Worm (Caenorhabditis elegans): ENCODE data around the gene H39E23.2.

H39E23.2 gene

ce11 chrV:14088051-14088450 lies 22.1 kb upstream of the H39E23.2 start, which contains the start of gene D1086.19:
Gene D1086.19, plus strand, starts transcription at chrV:14088351.
- TF ChIP-seq sea-2 (GFP tag; optimal IDR thresholded peaks at IDR 0.05) (no peak), nhr-23 (tag; optimal IDR thresholded peaks at IDR 0.05) (no peak), snpc-4 (tag; optimal IDR thresholded peaks at IDR 0.05) (no peak), nhr-12 (tag; optimal IDR thresholded peaks at IDR 0.05) (no peak), nhr-25 (tag; optimal IDR thresholded peaks at IDR 0.05) (no peak), ztf-4 (tag; optimal IDR thresholded peaks at IDR 0.05) (no peak), pqm-1 (tag; optimal IDR thresholded peaks at IDR 0.05) (no peak), eor-1 (tag; optimal IDR thresholded peaks at IDR 0.05) (no peak)

ce11 chrV:14090309-14090967 lies 19.7 kb upstream of the H39E23.2 start, which contains the start of the genes D1086.5 and him-5:
Gene D1086.5, minus strand, starts transcription at chrV:14090359.
Gene him-5, plus strand, starts transcription at chrV:14090426.
- no peak for TF ChIP-seq nhr-67 (tag; optimal IDR thresholded peaks at IDR 0.05)
- no peak for TF ChIP-seq ceh-28 (tag; optimal IDR thresholded peaks at IDR 0.05)
- no peak for TF ChIP-seq ztf-11 (tag; optimal IDR thresholded peaks at IDR 0.05)
- TF ChIP-seq ceh-16 (tag; optimal IDR thresholded peaks at IDR 0.05) = no peak
- no peak for TF ChIP-seq nhr-76 (tag; optimal IDR thresholded peaks at IDR 0.05)
- TF ChIP-seq fkh-10 (GFP tag; optimal IDR thresholded peaks at IDR 0.05) = no peak
- no peak for TF ChIP-seq R02D3.7 (tag; optimal IDR thresholded peaks at IDR 0.05)

DNA sequence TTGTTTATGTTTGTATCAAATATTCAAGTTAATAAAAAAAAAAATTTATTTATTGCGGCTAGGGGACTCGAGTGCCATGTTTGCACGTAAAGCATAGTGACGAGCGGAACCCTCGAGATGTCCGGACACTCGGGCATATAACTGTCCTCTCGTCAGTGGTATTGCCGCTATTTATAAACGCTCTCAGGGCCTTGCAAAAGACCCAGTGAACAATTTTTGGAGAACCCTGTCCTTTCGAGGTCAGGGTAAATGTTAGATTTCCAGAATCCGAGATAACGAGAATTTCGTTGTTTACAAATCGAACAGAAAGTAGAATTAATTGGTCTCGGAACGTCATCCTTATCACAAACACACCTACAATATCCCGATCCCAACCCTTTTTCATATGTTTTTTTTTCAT lies 17.7 kb upstream of the H39E23.2 start, which contains the start of gene D1086.3:
Gene D1086.3 (plus strand): TSS at position 390 of the 400 bp plus-strand sequence.
- no peak for TF ChIP-seq nhr-12 (tag; optimal IDR thresholded peaks at IDR 0.05)
- peak; percentile 90 for TF ChIP-seq ama-1 (optimal IDR thresholded peaks at IDR 0.05)
- TF ChIP-seq snpc-4 (tag; optimal IDR thresholded peaks at IDR 0.05) = peak; percentile 97
- peak; percentile 8 for TF ChIP-seq lin-15B (tag; optimal IDR thresholded peaks at IDR 0.05)
- peak; percentile 29 for TF ChIP-seq nfya-1 (tag; optimal IDR thresholded peaks at IDR 0.05; ENCODE audit: insufficient read depth)
- no peak for TF ChIP-seq nhr-11 (tag; optimal IDR thresholded peaks at IDR 0.05)
- no peak for TF ChIP-seq ceh-28 (tag; optimal IDR thresholded peaks at IDR 0.05)
- TF ChIP-seq sea-2 (GFP tag; optimal IDR thresholded peaks at IDR 0.05) = no peak
- peak; percentile 54 for TF ChIP-seq nhr-25 (tag; optimal IDR thresholded peaks at IDR 0.05)
- no peak for TF ChIP-seq nhr-77 (tag; optimal IDR thresholded peaks at IDR 0.05)
- TF ChIP-seq unc-39 (tag; optimal IDR thresholded peaks at IDR 0.05) = no peak
- TF ChIP-seq nhr-43 (tag; optimal IDR thresholded peaks at IDR 0.05; ENCODE audit: poor library complexity, severe bottlenecking) = peak; percentile 59
- peak; percentile 67 for TF ChIP-seq pqm-1 (tag; optimal IDR thresholded peaks at IDR 0.05)
- TF ChIP-seq R02D3.7 (tag; optimal IDR thresholded peaks at IDR 0.05) = peak; percentile 20
- peak; percentile 12 for TF ChIP-seq elt-2 (tag; optimal IDR thresholded peaks at IDR 0.05)

DNA sequence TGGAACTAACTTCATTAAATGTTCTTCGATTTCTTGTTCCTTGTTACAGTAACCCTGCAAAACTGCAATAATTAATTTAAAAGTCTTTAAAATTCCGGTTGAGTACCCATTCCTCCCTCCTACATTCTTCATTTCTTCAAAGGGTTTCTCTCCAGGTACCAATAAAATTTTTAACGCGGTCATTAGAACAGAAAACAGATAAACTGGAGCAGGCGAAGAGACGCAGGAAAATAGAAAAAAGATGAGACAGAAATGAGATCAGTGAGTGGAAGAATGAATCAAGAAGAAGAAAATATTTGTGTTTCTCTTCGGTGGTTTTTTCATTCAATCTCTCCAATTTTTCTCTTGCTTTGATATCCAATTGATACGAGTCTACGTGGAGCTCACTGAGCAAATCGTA lies 16.3 kb upstream of the H39E23.2 start, which contains the start of gene D1086.8:
Gene D1086.8 (plus strand): TSS at position 301 of the 400 bp plus-strand sequence.
- TF ChIP-seq zag-1 (tag; optimal IDR thresholded peaks at IDR 0.05) (no peak), nfya-1 (tag; optimal IDR thresholded peaks at IDR 0.05; ENCODE audit: insufficient read depth) (peak; percentile 8), pqm-1 (tag; optimal IDR thresholded peaks at IDR 0.05) (no peak), mdl-1 (tag; optimal IDR thresholded peaks at IDR 0.05) (no peak), lin-15B (tag; optimal IDR thresholded peaks at IDR 0.05) (no peak), snpc-4 (tag; optimal IDR thresholded peaks at IDR 0.05) (no peak), fos-1 (tag; optimal IDR thresholded peaks at IDR 0.05) (no peak), nhr-12 (tag; optimal IDR thresholded peaks at IDR 0.05) (no peak), egl-5 (tag; optimal IDR thresholded peaks at IDR 0.05) (peak; percentile 44)

ce11 chrV:14094546-14094945 lies 15.6 kb upstream of the H39E23.2 start:
- TF ChIP-seq pqm-1 (tag; optimal IDR thresholded peaks at IDR 0.05) = no peak
- TF ChIP-seq ceh-9 (tag; optimal IDR thresholded peaks at IDR 0.05) = no peak
- TF ChIP-seq ztf-11 (tag; optimal IDR thresholded peaks at IDR 0.05) = no peak
- TF ChIP-seq nhr-77 (tag; optimal IDR thresholded peaks at IDR 0.05) = no peak
- TF ChIP-seq skn-1 (tag; optimal IDR thresholded peaks at IDR 0.05) = no peak
- TF ChIP-seq nhr-76 (tag; optimal IDR thresholded peaks at IDR 0.05) = no peak
- no peak for TF ChIP-seq elt-3 (tag; optimal IDR thresholded peaks at IDR 0.05)
- no peak for TF ChIP-seq fkh-10 (GFP tag; optimal IDR thresholded peaks at IDR 0.05)
- no peak for TF ChIP-seq snpc-4 (tag; optimal IDR thresholded peaks at IDR 0.05)
- no peak for TF ChIP-seq ZK546.5 (tag; optimal IDR thresholded peaks at IDR 0.05)
- no peak for TF ChIP-seq lin-39 (tag; optimal IDR thresholded peaks at IDR 0.05)
- no peak for TF ChIP-seq nhr-43 (tag; optimal IDR thresholded peaks at IDR 0.05; ENCODE audit: poor library complexity, severe bottlenecking)
- no peak for TF ChIP-seq R02D3.7 (tag; optimal IDR thresholded peaks at IDR 0.05)
- no peak for TF ChIP-seq egl-5 (tag; optimal IDR thresholded peaks at IDR 0.05)
- no peak for TF ChIP-seq lin-15B (tag; optimal IDR thresholded peaks at IDR 0.05)
- no peak for TF ChIP-seq egl-27 (tag; optimal IDR thresholded peaks at IDR 0.05)
- TF ChIP-seq hmg-11 (tag; optimal IDR thresholded peaks at IDR 0.05) = no peak
- TF ChIP-seq nhr-25 (tag; optimal IDR thresholded peaks at IDR 0.05) = no peak
- no peak for TF ChIP-seq pha-4 (tag; optimal IDR thresholded peaks at IDR 0.05)
- TF ChIP-seq unc-39 (tag; optimal IDR thresholded peaks at IDR 0.05) = no peak
